Worm (Caenorhabditis elegans): ENCODE results near the gene gst-26.
A peak's percentile ranks its signal among the peaks of the same experiment; 100 is the strongest.

Gene gst-26

ce11 chrII:15164453-15164852 is at the start of gene gst-26:
TSS of gene gst-26 (minus strand) at chrII:15164553.
- TF ChIP-seq pax-1 (tag; optimal IDR thresholded peaks at IDR 0.05) = no peak
- TF ChIP-seq unc-86 (tag; optimal IDR thresholded peaks at IDR 0.05) = no peak
- TF ChIP-seq K02D7.2 (tag; optimal IDR thresholded peaks at IDR 0.05) = no peak
- TF ChIP-seq ets-4 (tag; optimal IDR thresholded peaks at IDR 0.05) = no peak
- TF ChIP-seq rnt-1 (tag; optimal IDR thresholded peaks at IDR 0.05) = no peak
- no peak for TF ChIP-seq nfya-1 (tag; optimal IDR thresholded peaks at IDR 0.05)
- TF ChIP-seq C38D4.7 (GFP tag; optimal IDR thresholded peaks at IDR 0.05) = no peak
- no peak for TF ChIP-seq unc-55 (GFP tag; optimal IDR thresholded peaks at IDR 0.05)
- TF ChIP-seq ceh-9 (tag; optimal IDR thresholded peaks at IDR 0.05) = no peak

DNA sequence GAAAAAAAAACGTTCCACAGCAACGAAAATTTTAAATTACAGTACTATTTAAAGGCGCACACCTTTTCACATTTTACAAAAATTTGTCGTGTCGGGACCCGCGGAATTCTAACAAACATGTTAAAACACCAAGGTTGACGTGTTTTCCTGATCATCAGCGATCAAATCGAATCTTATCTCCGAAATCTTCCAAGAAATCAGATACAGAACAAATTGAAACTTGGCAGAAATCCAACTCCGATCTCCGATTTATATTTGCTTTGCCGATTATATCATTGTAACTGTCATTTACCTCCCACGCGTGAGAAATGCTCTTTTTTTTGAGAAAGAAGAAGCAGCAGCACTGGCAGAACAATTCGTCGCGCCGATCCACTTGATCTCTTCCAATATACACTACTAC is 49.4 kb upstream of the gst-26 start:
- TF ChIP-seq rnt-1 (tag; optimal IDR thresholded peaks at IDR 0.05) = peak; percentile 11
- no peak for TF ChIP-seq dve-1 (tag; optimal IDR thresholded peaks at IDR 0.05)
- no peak for TF ChIP-seq ceh-9 (tag; optimal IDR thresholded peaks at IDR 0.05)

DNA sequence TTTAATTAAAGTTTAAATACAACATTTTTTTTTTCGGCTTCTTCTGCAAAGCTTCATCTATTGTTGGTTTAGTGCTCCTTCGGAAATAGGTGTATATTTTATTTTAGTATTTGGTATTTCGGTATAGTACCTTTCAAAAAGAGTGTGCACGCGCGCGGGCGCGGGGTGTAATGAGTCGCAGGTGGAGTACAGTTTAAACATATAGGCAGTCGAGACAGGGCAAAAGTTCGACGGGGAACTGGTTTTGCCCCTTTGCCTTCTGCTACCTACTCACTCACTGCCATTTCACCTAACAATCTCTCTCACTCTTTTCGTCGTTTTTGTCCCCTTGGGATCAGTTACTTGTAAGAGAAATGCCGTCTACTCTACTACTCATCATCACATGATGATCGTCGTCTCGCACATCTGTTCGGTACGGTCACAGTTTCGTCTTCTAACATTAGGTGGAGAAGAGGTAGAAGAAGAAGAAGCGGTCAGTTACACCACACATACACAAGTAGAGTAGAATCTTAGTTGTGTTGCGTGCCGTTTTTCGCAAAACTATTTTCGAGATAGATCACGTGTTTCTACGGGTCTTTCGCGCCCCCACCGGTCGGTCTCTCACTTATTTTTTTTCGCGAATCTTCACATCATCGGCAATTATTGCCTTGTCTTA is 48.0 kb upstream of the gst-26 start:
- peak; percentile 14 for TF ChIP-seq ceh-18 (tag; optimal IDR thresholded peaks at IDR 0.05)
- TF ChIP-seq hlh-30 (tag; optimal IDR thresholded peaks at IDR 0.05; ENCODE audit: insufficient read depth) = peak; percentile 29
- no peak for TF ChIP-seq C08G9.2 (tag; optimal IDR thresholded peaks at IDR 0.05)

ce11 chrII:15209309-15209708 is 45.0 kb upstream of the gst-26 start:
- TF ChIP-seq hlh-30 (tag; optimal IDR thresholded peaks at IDR 0.05; ENCODE audit: insufficient read depth) (peak; percentile 52), ceh-34 (tag; optimal IDR thresholded peaks at IDR 0.05) (no peak)

ce11 chrII:15208874-15209273 is 44.5 kb upstream of the gst-26 start:
- TF ChIP-seq ceh-19 (GFP tag; optimal IDR thresholded peaks at IDR 0.05) (no peak), hlh-8 (tag; optimal IDR thresholded peaks at IDR 0.05) (no peak), dmd-4 (tag; optimal IDR thresholded peaks at IDR 0.05; ENCODE audit: borderline replicate concordance) (no peak), gmeb-2 (tag; optimal IDR thresholded peaks at IDR 0.05) (no peak), ceh-18 (tag; optimal IDR thresholded peaks at IDR 0.05) (no peak), nfya-1 (tag; optimal IDR thresholded peaks at IDR 0.05) (no peak), pag-3 (tag; optimal IDR thresholded peaks at IDR 0.05; ENCODE audit: borderline replicate concordance) (no peak), unc-3 (GFP tag; conservative IDR thresholded peaks at IDR 0.05) (no peak), unc-3 (tag; optimal IDR thresholded peaks at IDR 0.05) (no peak), pqm-1 (tag; optimal IDR thresholded peaks at IDR 0.05) (no peak), ahr-1 (tag; optimal IDR thresholded peaks at IDR 0.05) (no peak), ceh-2 (tag; optimal IDR thresholded peaks at IDR 0.05) (no peak), K09A11.1 (tag; optimal IDR thresholded peaks at IDR 0.05; ENCODE audit: insufficient read depth) (no peak), tbx-7 (tag; optimal IDR thresholded peaks at IDR 0.05) (no peak), K02D7.2 (tag; optimal IDR thresholded peaks at IDR 0.05) (no peak)

- TF ChIP-seq ceh-31 (tag; optimal IDR thresholded peaks at IDR 0.05) = no peak
- no peak for TF ChIP-seq tbx-2 (tag; optimal IDR thresholded peaks at IDR 0.05)
- TF ChIP-seq K09A11.1 (tag; optimal IDR thresholded peaks at IDR 0.05; ENCODE audit: insufficient read depth) = no peak
- TF ChIP-seq eyg-1 (tag; optimal IDR thresholded peaks at IDR 0.05) = no peak
- no peak for TF ChIP-seq npax-4 (tag; optimal IDR thresholded peaks at IDR 0.05)
- TF ChIP-seq ceh-9 (tag; optimal IDR thresholded peaks at IDR 0.05) = no peak
- TF ChIP-seq sox-2 (GFP tag; IDR thresholded peaks at IDR 0.05) = no peak
- TF ChIP-seq sdc-2 (tag; optimal IDR thresholded peaks at IDR 0.05) = no peak
- TF ChIP-seq pha-2 (tag; optimal IDR thresholded peaks at IDR 0.05) = no peak
Observed at ce11 chrII:15208151-15208550, 43.8 kb upstream of the gst-26 start.
